Fruit fly (Drosophila melanogaster) whole organism, larva: ENCODE results near the gene CG31495.

ENCODE experiments used
- noc ChIP-seq: fragments of 200-800 bp; sonication (Bioruptor generic); optimal IDR thresholded peaks from 3 replicates; lab custom pipeline; 2019; ENCODE audit warnings: missing biosample characterization, mild to moderate bottlenecking, missing genetic modification characterization, moderate library complexity

The CG31495 gene

DNA sequence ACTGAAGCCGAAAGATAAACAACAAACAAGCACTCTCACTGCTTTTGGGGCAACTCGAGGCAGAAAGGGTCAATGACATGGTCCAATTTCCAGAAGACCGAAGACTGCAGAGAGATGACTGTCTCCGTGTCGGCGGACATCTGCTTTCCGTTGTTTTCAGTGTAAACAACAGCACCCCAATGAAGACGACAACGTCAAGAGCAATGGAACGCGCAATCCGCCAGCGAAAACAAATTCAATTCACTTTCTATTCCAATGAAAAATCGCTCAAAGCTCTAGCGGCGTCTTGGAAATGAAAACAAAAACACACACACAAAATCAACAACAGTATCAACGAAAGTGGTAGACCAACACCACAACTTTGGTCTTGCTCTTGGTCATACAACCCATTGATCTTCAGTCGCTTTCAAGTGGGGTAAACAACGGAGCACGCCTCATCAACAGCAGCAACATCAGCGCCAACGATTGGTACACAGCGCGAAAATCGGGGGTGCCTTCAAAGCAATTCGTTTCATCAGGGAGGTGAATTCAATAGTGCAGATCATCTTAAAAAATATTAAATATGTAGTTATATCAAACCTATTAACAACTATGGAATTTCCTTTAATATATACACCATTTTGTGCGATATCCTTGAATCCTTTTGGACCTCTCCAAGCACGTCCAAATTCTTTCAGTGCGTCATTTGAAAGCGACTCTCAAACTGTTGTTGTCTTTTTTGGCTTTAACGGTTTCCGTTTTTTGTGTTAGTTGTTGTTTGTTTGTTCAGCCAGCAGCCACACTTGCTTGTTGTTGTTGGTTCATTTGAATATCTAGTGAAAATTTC, 22.0 kb downstream of the CG31495 start:
- peak; percentile 40 for TF ChIP-seq noc (tag; lab: Kevin White, UChicago)

DNA sequence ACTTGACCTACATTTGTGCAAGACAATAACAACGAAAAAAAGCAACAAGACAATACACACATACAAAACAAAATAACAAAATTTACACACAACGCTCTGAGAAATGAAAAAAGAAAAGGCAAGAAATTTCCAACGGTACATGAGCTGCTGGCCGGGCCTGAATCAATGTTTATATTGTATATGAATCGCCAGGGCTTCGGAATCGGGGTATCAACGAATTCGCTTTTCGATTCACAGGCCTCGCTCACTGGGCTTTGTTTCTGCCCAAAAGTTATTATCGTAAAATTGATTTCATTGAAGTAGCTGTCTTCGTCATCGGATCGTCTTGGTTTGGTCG, 23.4 kb downstream of the CG31495 start:
- no peak for TF ChIP-seq noc (tag; lab: Kevin White, UChicago)

DNA sequence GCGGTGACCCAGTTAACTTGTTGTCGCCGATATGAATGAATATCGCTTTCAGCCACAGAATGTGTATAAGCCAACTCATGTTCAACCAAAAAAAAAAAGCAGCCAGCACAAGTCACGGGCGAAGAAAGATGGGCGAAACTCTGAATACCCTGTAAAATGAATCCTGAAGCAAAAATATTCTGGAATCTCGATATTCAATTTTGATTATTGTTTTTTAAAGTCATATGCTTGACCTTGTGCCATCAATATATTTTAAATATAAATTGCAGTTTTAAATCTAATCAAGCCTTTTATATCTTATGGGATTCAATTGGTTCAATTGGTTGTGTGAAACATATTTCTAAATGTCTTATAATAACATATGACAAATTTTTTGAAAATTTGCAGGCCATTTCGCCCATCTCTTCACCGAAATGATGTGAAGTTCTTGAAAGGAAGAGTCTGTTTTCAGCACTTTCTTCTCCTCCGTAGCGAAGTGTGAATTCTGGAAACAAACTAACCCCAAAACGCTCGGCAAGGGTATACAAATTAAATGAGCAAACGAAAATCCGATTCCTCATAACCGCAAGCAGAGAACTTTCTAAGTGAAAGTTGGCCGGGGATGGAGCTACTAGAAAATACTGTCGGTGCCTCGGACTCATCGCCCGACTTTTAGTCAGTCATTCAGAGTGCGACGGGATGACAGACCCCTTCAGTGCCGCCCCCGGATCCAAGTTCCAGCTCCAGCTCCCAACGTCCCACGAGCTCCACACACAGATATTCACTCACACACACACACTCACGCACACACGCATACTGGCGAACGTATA, 24.0 kb downstream of the CG31495 start:
- TF ChIP-seq noc (tag; lab: Kevin White, UChicago), result no peak

DNA sequence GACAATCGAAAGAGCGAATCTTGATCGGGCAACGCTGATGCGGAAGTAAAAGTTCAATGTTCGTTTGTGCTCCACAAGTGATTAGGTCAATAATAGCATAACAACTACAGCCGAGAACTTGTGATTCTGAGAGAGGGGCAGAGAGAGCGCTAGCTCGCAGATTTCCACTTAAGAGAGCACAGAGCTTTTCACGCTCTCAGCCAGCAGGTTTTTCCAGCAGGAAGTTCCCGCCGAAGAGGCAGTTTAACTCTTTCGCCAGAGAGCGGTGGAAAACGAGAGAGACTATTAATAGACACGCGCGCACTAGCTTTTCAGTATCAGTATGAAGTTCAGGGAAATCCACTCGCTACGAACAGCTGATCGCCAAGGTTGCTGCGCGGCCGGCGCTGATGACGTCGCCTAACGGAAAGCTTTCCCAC, 24.7 kb downstream of the CG31495 start:
- TF ChIP-seq noc (tag; lab: Kevin White, UChicago), result no peak

DNA sequence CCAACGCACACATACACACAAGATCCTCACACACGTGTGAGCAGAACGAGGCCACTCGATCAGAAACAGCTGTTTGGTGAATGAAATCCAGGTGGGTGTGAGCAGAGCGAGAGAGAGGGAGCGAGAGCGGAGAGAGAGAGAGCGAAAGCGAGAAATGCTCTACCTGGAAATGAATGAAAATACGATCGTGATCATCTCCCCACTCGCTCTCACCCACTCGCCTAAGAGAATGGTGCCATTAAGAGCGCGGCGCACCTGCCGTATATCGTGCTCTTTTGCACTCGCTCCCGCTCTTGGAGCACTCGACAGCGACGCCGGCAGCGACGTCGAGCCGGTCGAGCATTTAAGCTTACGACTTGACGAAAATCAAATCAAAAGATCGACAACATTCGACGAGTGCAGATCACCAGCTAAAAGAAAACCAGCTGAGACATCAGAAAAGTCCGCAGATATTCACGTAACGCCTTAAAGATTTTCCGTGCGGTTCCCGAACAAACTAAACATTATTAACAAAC, 26.9 kb downstream of the CG31495 start, which contains the start of the genes tal-1A, tal-2A, tal-3A and tal-AA:
Gene tal-1A, plus strand, starts transcription at position 374 of the 515 bp plus-strand sequence.
Gene tal-2A, plus strand, starts transcription at position 374 of the 515 bp plus-strand sequence.
Gene tal-3A, plus strand, starts transcription at position 374 of the 515 bp plus-strand sequence.
Gene tal-AA, plus strand, starts transcription at position 374 of the 515 bp plus-strand sequence.
- peak; percentile 27 for TF ChIP-seq noc (tag; lab: Kevin White, UChicago)

DNA sequence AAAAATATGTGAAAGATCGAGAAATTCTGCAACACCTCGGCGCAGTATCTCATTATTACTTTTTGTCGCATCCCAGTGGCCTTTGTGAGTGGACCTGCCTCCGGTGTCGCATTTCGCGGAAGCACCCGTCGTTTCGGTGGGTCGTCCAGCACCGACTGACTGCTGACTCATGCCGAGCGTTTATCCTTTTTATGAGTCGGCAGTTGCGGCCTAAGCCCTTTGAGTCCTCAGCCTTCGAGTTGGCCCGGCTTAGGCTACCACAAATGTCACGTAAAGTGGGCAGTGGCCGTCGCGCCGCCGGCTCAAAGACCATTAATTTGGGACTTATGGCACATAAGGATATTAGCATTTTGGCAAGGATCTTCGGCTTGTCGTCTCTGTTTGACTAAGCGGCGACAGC, 28.0 kb downstream of the CG31495 start:
- no peak for TF ChIP-seq noc (tag; lab: Kevin White, UChicago)

DNA sequence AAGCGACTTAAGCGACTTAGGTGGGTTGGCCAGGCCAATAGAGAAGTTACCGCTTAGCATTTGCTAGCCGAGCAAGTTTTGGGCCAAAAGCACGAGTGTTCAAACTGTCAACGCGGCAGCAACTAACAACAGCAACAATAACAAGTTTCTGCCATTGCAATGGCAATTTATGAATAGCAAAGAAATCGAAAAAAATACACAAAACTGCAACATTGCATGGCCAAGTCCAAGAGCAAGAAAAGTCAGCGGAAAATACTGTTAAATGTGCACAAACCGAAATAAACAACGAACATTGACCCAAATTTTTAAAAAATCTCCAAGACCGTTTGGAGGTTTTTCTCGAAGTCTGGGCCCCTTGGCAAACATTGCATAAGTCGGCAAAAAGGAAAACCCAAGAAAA, 29.4 kb downstream of the CG31495 start:
- TF ChIP-seq noc (tag; lab: Kevin White, UChicago), result no peak

DNA sequence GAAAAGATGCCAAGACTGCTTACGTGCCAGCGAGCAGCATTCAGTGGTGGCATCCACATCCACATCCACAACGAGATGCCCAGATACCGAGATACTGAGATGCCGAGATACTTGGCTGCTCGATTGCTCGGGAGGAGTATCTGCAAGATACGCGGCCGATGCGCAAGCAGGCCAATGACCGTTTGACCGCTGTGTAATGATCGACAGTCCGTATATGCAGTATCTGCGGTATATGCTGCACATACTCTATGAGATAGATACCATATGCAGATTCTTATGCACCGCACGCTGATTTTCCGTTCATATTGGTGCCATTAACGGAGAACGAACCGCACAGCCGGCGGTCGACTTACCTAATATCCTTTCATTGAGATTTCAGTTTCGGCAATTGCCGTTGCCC, 30.5 kb downstream of the CG31495 start:
- no peak for TF ChIP-seq noc (tag; lab: Kevin White, UChicago)

DNA sequence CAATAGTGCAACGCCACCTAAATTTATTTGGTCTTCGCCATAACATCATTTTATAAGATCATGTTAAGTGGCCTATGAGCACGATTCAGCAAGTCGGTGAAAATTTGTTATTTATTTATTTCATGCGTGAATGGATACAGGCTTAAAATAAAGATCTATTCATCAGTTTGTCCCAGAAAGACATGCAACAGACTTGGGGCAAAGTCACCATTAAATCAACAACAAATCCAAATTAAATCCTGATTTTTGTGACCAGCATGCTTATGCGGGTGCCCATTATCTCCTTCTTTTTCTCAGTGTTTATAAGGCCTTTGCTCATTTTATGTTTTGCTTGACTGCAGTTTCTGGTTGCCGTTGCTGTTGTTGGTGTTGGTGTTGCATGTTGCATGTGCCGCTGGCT, 31.8 kb downstream of the CG31495 start:
- TF ChIP-seq noc (tag; lab: Kevin White, UChicago), result no peak

DNA sequence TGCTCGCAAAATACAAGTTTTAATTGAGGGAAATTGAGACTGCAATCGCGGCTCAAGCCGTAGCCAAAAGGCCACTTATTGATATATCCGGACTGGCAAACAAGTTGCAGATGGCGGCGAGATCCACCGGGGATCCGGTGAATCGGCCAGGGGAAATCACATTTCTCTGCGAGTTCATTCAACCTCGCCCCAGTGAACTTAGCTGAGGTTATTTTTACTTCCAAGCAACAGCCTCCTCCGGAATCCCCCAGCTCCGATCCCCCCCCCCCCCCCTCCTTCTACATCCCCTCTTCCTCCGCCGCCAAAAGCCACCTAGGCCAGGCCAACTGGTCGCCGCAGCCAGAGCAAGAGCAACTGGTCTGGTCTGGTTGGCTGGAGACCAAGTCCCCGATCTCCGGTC, 32.4 kb downstream of the CG31495 start:
- TF ChIP-seq noc (tag; lab: Kevin White, UChicago), result no peak

DNA sequence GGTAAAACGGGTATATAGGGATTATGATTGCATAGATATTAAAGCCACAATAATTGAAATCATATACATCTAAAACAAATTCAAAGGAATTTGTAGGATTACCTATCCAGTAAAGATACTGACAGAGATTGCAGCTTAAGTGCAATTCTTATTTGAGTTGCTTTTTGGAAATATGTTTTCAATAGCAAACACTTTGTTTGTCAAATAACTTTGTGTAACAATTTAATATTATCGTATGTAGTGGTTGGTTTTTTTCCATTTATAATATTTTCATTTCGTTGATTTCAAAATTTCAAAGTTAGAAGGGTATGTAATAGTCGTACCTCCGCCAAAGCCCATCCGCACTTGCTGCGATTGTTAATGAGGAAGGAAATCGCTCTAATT, 33.0 kb downstream of the CG31495 start:
- TF ChIP-seq noc (tag; lab: Kevin White, UChicago), result no peak

DNA sequence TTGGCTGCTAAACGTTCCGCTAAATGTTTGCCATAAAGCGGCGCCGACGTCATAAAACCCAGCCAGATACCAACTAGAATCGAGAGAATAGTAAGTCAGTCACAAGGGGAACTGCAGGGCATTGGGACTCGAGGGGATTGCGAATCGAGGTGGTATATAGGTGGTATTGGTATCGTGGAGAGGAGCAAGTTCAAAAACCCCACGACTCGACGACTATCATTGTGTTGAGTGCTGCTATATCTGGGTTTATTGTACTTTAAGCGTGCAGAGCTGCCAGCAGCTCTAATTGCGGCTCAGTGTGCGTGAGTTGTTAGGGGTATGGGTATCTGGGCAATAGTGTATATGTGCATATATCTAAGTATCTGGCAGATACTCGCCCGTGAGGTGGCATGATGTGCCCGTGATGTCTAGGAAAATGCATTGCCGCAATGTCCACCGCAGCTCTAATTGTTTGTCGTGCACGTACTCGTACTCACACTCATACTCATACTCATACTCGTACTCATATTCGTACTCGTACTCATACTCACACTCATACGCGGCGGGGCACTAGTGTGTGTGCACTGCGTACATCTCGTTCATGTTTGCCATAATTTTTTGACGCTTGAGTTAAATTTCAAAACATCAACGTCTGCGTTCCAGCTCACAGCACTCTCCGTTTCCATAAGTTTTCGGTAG, 33.6 kb downstream of the CG31495 start:
- no peak for TF ChIP-seq noc (tag; lab: Kevin White, UChicago)

DNA sequence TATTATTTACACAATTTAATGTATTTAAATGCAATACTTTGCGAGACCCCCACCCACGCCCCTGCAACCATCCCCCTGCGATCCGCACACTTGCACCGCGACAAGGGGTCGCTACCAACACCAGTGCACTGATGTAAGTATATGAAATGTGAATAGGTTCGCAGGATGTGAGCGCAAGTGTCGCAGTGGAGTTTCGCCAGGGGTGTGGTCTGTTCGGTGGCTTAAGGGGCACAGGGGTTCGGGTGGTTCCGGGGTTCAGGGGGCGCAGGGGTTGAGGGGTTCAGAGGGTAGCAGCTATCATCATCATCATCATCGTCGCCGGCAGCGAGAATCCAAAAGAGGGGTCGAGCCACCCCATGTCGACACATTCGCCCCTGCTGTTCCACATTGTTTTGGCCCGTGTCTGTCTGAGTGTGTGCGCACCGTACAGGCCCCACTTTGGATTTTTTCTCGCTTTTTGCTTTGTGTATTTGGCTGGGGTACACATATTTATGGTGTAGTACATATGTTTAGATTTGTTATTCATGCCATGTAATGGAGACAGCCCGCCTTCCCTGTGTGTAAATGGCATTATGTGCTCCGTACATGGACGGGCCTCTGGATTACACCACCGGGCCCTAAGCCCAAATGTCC, 34.6 kb downstream of the CG31495 start:
- TF ChIP-seq noc (tag; lab: Kevin White, UChicago), result no peak

DNA sequence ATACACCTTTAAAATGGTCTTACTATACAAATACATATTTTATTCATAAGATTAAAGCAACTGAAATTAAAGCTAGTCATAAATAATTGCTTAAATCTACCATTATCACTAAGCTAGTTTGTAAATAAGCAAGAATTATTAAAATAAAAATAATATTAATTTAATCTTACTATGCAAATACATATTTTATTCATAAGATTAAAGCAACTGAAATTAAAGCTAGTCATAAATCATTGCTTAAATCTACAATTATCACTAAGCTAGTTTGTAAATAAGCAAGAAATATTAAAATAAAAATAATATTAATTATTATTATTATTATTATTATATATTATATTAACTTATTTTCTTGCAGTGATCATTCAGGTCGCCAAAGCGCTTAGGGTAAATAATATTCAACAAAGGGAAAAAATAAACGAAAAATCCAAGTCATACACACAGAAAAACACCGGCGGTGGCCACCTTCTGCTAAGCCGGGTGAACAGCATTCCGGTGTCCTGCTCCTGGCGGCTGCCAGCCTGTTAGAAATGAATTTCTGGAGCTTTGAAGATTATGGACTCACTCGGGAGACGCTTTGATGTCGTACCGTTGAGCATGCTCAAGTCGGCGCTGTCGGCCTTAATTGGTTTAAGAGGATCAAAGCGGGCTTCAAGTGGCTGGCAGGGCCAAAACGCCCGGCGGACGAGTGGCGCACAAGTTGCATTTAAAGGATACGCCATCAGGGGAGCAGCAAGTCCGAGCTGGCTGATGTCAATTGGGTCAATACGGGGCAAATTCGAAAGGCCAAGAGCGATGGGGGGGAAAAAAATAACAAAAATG, 35.6 kb downstream of the CG31495 start:
- no peak for TF ChIP-seq noc (tag; lab: Kevin White, UChicago)
